Worm (Caenorhabditis elegans) whole organism, L4 larva: ENCODE data around the gene mel-11.

ENCODE experiments used
- F49E8.2 ChIP-seq: sonication (generic microtip); optimal IDR thresholded peaks from 2 replicates; lab custom pipeline; 2016; ENCODE audit warnings: missing compliant biosample characterization, mild to moderate bottlenecking, missing genetic modification characterization, borderline replicate concordance
- Y48G9A.11 ChIP-seq: fragments of 200-800 bp; sonication (Bioruptor generic); IDR thresholded peaks from 2 replicates; pipeline ENCODE4 v1.3.6; 2022; ENCODE audit warnings: missing genetic modification reagents, missing genetic modification characterization, missing compliant biosample characterization
- aly-2 ChIP-seq: sonication (generic microtip); optimal IDR thresholded peaks from 2 replicates; lab custom pipeline; 2018; ENCODE audit warnings: missing biosample characterization, missing genetic modification characterization
- ceh-28 ChIP-seq: fragments of 150-350 bp; optimal IDR thresholded peaks from 2 replicates; lab custom pipeline; 2014; ENCODE audit warnings: missing biosample characterization, missing genetic modification reagents, missing genetic modification characterization
- ceh-32 ChIP-seq: sonication (generic microtip); optimal IDR thresholded peaks from 2 replicates; lab custom pipeline; 2016; ENCODE audit warnings: mild to moderate bottlenecking, missing genetic modification characterization, missing compliant biosample characterization; ENCODE audit not compliant: poor library complexity
- lim-7 ChIP-seq: fragments of 200-800 bp; sonication (Bioruptor generic); IDR thresholded peaks from 2 replicates; pipeline ENCODE4 v1.3.6; 2022; ENCODE audit warnings: missing genetic modification characterization, missing compliant biosample characterization
- nhr-10 ChIP-seq: fragments of 150-350 bp; optimal IDR thresholded peaks from 2 replicates; lab custom pipeline; 2014; ENCODE audit warnings: missing biosample characterization, missing genetic modification characterization
- nhr-76 ChIP-seq: fragments of 150-350 bp; optimal IDR thresholded peaks from 2 replicates; lab custom pipeline; 2014; ENCODE audit warnings: missing biosample characterization, missing genetic modification characterization
- pha-4 ChIP-seq, 2 experiments: fragments of 150-350 bp in 1 of 2; fragments of 200-800 bp in 1 of 2; sonication (Bioruptor generic) in 1 of 2; IDR thresholded peaks in 1 of 2; optimal IDR thresholded peaks in 1 of 2; 2 replicates each; pipeline versions ENCODE4 v1.3.6 to Lab custom; 2014 to 2022; ENCODE audit warnings: missing genetic modification characterization in 2 of 2, missing genetic modification reagents in 2 of 2, missing biosample characterization in 1 of 2, missing compliant biosample characterization in 1 of 2

DNA sequence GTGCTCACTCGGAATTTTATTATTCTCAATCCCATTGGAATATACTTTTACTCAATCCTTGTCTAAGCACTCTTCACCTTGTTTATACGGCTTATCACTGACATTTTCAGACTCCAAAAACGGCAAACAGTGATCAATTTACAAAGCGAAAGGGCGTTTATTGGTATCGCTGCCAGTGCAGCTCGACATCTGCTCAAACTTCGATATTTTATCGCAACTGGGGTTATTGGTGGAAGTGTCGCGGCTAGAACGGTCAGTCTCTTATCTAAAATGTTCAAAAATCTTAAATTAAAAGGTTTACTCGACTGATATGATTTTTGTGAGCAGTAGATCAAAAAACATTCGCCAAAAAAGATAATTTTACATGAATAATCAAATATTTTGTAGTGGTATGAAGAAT is 32.8 kb upstream of the mel-11 start:
- no peak for TF ChIP-seq ceh-28
- no peak for TF ChIP-seq pha-4 (GFP tag; IDR thresholded peaks at IDR 0.05; lab: Robert Waterston, UW)
- no peak for TF ChIP-seq pha-4 (tag; optimal IDR thresholded peaks at IDR 0.05; lab: Kevin White, UChicago)
- TF ChIP-seq aly-2 (tag; lab: Kevin White, UChicago), result no peak
- TF ChIP-seq ceh-32 (tag; lab: Kevin White, UChicago), result no peak
- TF ChIP-seq lim-7 (GFP tag; lab: Robert Waterston, UW), result no peak
- TF ChIP-seq nhr-76 (tag; lab: Kevin White, UChicago), result no peak
- no peak for TF ChIP-seq Y48G9A.11 (GFP tag; lab: Robert Waterston, UW)
- no peak for TF ChIP-seq nhr-10
- TF ChIP-seq F49E8.2 (tag; lab: Kevin White, UChicago), result no peak
